Fruit fly (Drosophila melanogaster) whole organism, embryonic: ENCODE measurements around the gene Prosalpha3T.

Source experiments
- Fer1 ChIP-seq: fragments of 200-800 bp; sonication (Bioruptor generic); optimal IDR thresholded peaks from 2 replicates; lab custom pipeline; 2017; ENCODE audit warnings: missing biosample characterization, mild to moderate bottlenecking, missing genetic modification characterization
- dan ChIP-seq: fragments of 200-800 bp; sonication (Bioruptor generic); IDR thresholded peaks from 2 replicates; pipeline ENCODE4 v1.3.6; 2022; ENCODE audit warnings: missing biosample characterization, missing genetic modification characterization
- yki ChIP-seq: fragments of >200 bp; optimal IDR thresholded peaks from 3 replicates; lab custom pipeline; 2018

DNA sequence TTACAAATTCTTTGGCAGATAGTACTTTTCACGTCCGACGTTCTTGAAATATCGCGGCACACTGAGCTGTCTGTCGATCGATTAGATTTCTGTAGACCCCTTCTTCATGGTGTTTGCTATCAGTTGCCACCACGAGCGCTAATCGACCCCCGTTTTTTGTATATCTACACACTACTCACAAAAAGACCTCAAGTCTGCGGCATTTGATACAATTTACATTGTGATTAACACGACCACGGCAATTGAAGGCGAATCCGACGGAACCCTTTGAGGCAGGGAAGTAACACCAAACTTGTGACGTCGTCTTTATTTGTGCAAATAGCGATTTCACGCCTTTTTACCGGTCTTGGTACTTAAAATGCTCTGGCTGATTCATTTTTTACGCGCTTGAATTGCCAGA is 14.1 kb downstream of the Prosalpha3T start, which contains the start of gene Mayo:
- TF ChIP-seq yki (lab: Kevin White, UChicago) = no peak
- no peak for TF ChIP-seq Fer1
- no peak for TF ChIP-seq dan (GFP tag; lab: Robert Waterston, UW)
